Fruit fly (Drosophila melanogaster) whole organism, prepupa: ENCODE results near the gene CG32554.

ENCODE experiments used
- Blimp-1 ChIP-seq: fragments of 200-800 bp; sonication (Bioruptor generic); optimal IDR thresholded peaks from 3 replicates; lab custom pipeline; 2017; ENCODE audit warnings: missing biosample characterization, missing genetic modification characterization, mild to moderate bottlenecking, moderate library complexity, missing genetic modification reagents
- CG10631 ChIP-seq: fragments of 200-800 bp; sonication (Bioruptor generic); optimal IDR thresholded peaks from 2 replicates; lab custom pipeline; 2016; ENCODE audit warnings: missing biosample characterization, missing genetic modification characterization
- CG10669 ChIP-seq: fragments of 200-800 bp; sonication (Bioruptor generic); optimal IDR thresholded peaks from 3 replicates; lab custom pipeline; 2018; ENCODE audit warnings: missing biosample characterization, mild to moderate bottlenecking, missing genetic modification characterization, moderate library complexity
- CG11762 ChIP-seq: fragments of 200-800 bp; sonication (Bioruptor generic); optimal IDR thresholded peaks from 3 replicates; lab custom pipeline; 2016; ENCODE audit warnings: missing biosample characterization, missing genetic modification characterization; ENCODE audit not compliant: insufficient read depth
- CG11902 ChIP-seq: fragments of 200-800 bp; sonication (Bioruptor generic); optimal IDR thresholded peaks from 3 replicates; lab custom pipeline; 2016; ENCODE audit warnings: missing biosample characterization, missing genetic modification characterization
- CG16779 ChIP-seq: fragments of 200-800 bp; sonication (Bioruptor generic); optimal IDR thresholded peaks from 3 replicates; lab custom pipeline; 2017; ENCODE audit warnings: missing biosample characterization, mild to moderate bottlenecking, missing genetic modification characterization
- CG3032 ChIP-seq: fragments of 200-800 bp; optimal IDR thresholded peaks from 2 replicates; lab custom pipeline; 2019; ENCODE audit warnings: missing biosample characterization, mild to moderate bottlenecking, missing genetic modification characterization, moderate library complexity
- CG31627 ChIP-seq: fragments of 200-800 bp; sonication (Bioruptor generic); optimal IDR thresholded peaks from 3 replicates; lab custom pipeline; 2016; ENCODE audit warnings: missing biosample characterization, missing genetic modification characterization
- CG32006 ChIP-seq: fragments of 200-800 bp; sonication (Bioruptor generic); optimal IDR thresholded peaks from 3 replicates; lab custom pipeline; 2017; ENCODE audit warnings: missing biosample characterization, mild to moderate bottlenecking, missing genetic modification characterization
- CG3919 ChIP-seq: fragments of 200-800 bp; sonication (Bioruptor generic); optimal IDR thresholded peaks from 3 replicates; lab custom pipeline; 2016; ENCODE audit warnings: missing biosample characterization, missing genetic modification characterization
- CG6163 ChIP-seq: fragments of 200-800 bp; sonication (Bioruptor generic); IDR thresholded peaks from 3 replicates; pipeline ENCODE4 v1.3.6; 2022; ENCODE audit warnings: missing biosample characterization, missing genetic modification characterization
- CG6792 ChIP-seq: fragments of 200-800 bp; sonication (Bioruptor generic); optimal IDR thresholded peaks from 3 replicates; lab custom pipeline; 2016; ENCODE audit warnings: missing biosample characterization, missing genetic modification characterization
- CG6808 ChIP-seq: fragments of 200-800 bp; sonication (Bioruptor generic); optimal IDR thresholded peaks from 3 replicates; lab custom pipeline; 2017; ENCODE audit warnings: missing biosample characterization, missing genetic modification characterization, mild to moderate bottlenecking, moderate library complexity, missing genetic modification reagents
- CG6854 ChIP-seq: fragments of 200-800 bp; sonication (Bioruptor generic); optimal IDR thresholded peaks from 2 replicates; lab custom pipeline; 2017; ENCODE audit warnings: missing biosample characterization, mild to moderate bottlenecking, missing genetic modification characterization
- CG8119 ChIP-seq: fragments of 200-800 bp; sonication (Bioruptor generic); IDR thresholded peaks from 3 replicates; pipeline ENCODE4 v1.3.6; 2022; ENCODE audit warnings: missing biosample characterization, missing genetic modification characterization
- CG8319 ChIP-seq: fragments of 200-800 bp; sonication (Bioruptor generic); optimal IDR thresholded peaks from 3 replicates; lab custom pipeline; 2016; ENCODE audit warnings: missing biosample characterization, missing genetic modification characterization
- CG8632 ChIP-seq: fragments of 200-800 bp; sonication (Bioruptor generic); optimal IDR thresholded peaks from 3 replicates; lab custom pipeline; 2016; ENCODE audit warnings: missing biosample characterization, missing genetic modification characterization
- CG9139 ChIP-seq: fragments of 200-800 bp; sonication (Bioruptor generic); optimal IDR thresholded peaks from 3 replicates; lab custom pipeline; 2017; ENCODE audit warnings: missing biosample characterization, mild to moderate bottlenecking, missing genetic modification characterization
- Eip78C ChIP-seq: fragments of 200-800 bp; sonication (Bioruptor generic); peaks from one replicate; lab custom pipeline; 2016; ENCODE audit warnings: missing biosample characterization, missing genetic modification characterization
- Eip93F ChIP-seq: fragments of 200-800 bp; sonication (Bioruptor generic); optimal IDR thresholded peaks from 2 replicates; lab custom pipeline; 2016; ENCODE audit warnings: missing biosample characterization, mild to moderate bottlenecking, missing genetic modification characterization
- Ets21C ChIP-seq: fragments of 200-800 bp; sonication (Bioruptor generic); optimal IDR thresholded peaks from 3 replicates; lab custom pipeline; 2016; ENCODE audit warnings: missing biosample characterization, missing genetic modification characterization
- Ets96B ChIP-seq: fragments of 200-800 bp; optimal IDR thresholded peaks from 2 replicates; lab custom pipeline; 2019; ENCODE audit warnings: missing biosample characterization, mild to moderate bottlenecking, missing genetic modification characterization, moderate library complexity
- Hr39 ChIP-seq: fragments of 200-800 bp; sonication (Bioruptor generic); optimal IDR thresholded peaks from 2 replicates; lab custom pipeline; 2016; ENCODE audit warnings: missing biosample characterization, missing genetic modification characterization
- Lpt ChIP-seq: fragments of 200-800 bp; sonication (Bioruptor generic); optimal IDR thresholded peaks from 3 replicates; lab custom pipeline; 2016; ENCODE audit warnings: missing biosample characterization, missing genetic modification characterization
- Met ChIP-seq: fragments of 200-800 bp; sonication (Bioruptor generic); optimal IDR thresholded peaks from 3 replicates; lab custom pipeline; 2016; ENCODE audit warnings: missing biosample characterization, missing genetic modification characterization
- OdsH ChIP-seq: fragments of 200-800 bp; sonication (Bioruptor generic); optimal IDR thresholded peaks from 3 replicates; lab custom pipeline; 2016; ENCODE audit warnings: missing biosample characterization, missing genetic modification characterization
- Smox ChIP-seq: fragments of 200-800 bp; sonication (Bioruptor generic); optimal IDR thresholded peaks from 3 replicates; lab custom pipeline; 2016; ENCODE audit warnings: missing biosample characterization, missing genetic modification characterization
- Sox102F ChIP-seq: fragments of 200-800 bp; sonication (Bioruptor generic); optimal IDR thresholded peaks from 2 replicates; lab custom pipeline; 2016; ENCODE audit warnings: missing biosample characterization, mild to moderate bottlenecking, missing genetic modification characterization
- achi ChIP-seq: fragments of 200-800 bp; sonication (Bioruptor generic); optimal IDR thresholded peaks from 3 replicates; lab custom pipeline; 2016; ENCODE audit warnings: missing biosample characterization, missing genetic modification characterization
- acj6 ChIP-seq: fragments of 200-800 bp; sonication (Bioruptor generic); optimal IDR thresholded peaks from 3 replicates; lab custom pipeline; 2016; ENCODE audit warnings: missing biosample characterization, missing genetic modification characterization
- dac ChIP-seq: fragments of 200-800 bp; sonication (Bioruptor generic); optimal IDR thresholded peaks from 2 replicates; lab custom pipeline; 2017; ENCODE audit warnings: missing biosample characterization, mild to moderate bottlenecking, missing genetic modification characterization
- dsx ChIP-seq: fragments of 200-800 bp; optimal IDR thresholded peaks from 3 replicates; lab custom pipeline; 2019; ENCODE audit warnings: missing biosample characterization, mild to moderate bottlenecking, missing genetic modification characterization, moderate library complexity; ENCODE audit not compliant: poor library complexity, severe bottlenecking
- eg ChIP-seq: fragments of 200-800 bp; sonication (Bioruptor generic); IDR thresholded peaks from 3 replicates; pipeline ENCODE4 v1.3.6; 2022; ENCODE audit warnings: missing biosample characterization, missing genetic modification characterization
- esn ChIP-seq: fragments of 200-800 bp; sonication (Bioruptor generic); optimal IDR thresholded peaks from 2 replicates; lab custom pipeline; 2016; ENCODE audit warnings: missing biosample characterization, mild to moderate bottlenecking, missing genetic modification characterization, moderate library complexity
- fd59A ChIP-seq: fragments of 200-800 bp; sonication (Bioruptor generic); optimal IDR thresholded peaks from 2 replicates; lab custom pipeline; 2017; ENCODE audit warnings: missing biosample characterization, mild to moderate bottlenecking, missing genetic modification characterization, missing genetic modification reagents
- fd85E ChIP-seq: fragments of 200-800 bp; sonication (Bioruptor generic); optimal IDR thresholded peaks from 3 replicates; lab custom pipeline; 2016; ENCODE audit warnings: missing biosample characterization, missing genetic modification characterization
- lz ChIP-seq: fragments of 200-800 bp; sonication (Bioruptor generic); optimal IDR thresholded peaks from 3 replicates; lab custom pipeline; 2016; ENCODE audit warnings: missing biosample characterization, missing genetic modification characterization
- net ChIP-seq: fragments of 200-800 bp; sonication (Bioruptor generic); optimal IDR thresholded peaks from 3 replicates; lab custom pipeline; 2016; ENCODE audit warnings: missing biosample characterization, missing genetic modification characterization
- pdm3 ChIP-seq: fragments of 200-800 bp; sonication (Bioruptor generic); optimal IDR thresholded peaks from 3 replicates; lab custom pipeline; 2016; ENCODE audit warnings: missing biosample characterization, missing genetic modification characterization
- salr ChIP-seq, 2 experiments: fragments of 200-800 bp; sonication (Bioruptor generic); optimal IDR thresholded peaks; 3 replicates each; lab custom pipeline; 2016 to 2018; ENCODE audit warnings: missing biosample characterization in 2 of 2, missing genetic modification characterization in 2 of 2, mild to moderate bottlenecking in 1 of 2
- spab ChIP-seq: fragments of 200-800 bp; sonication (Bioruptor generic); optimal IDR thresholded peaks from 2 replicates; lab custom pipeline; 2017; ENCODE audit warnings: missing biosample characterization, mild to moderate bottlenecking, missing genetic modification characterization, missing genetic modification reagents
- ss ChIP-seq, 2 experiments: fragments of 200-800 bp; sonication (Bioruptor generic); optimal IDR thresholded peaks; 2 replicates in 1 of 2; 3 replicates in 1 of 2; lab custom pipeline; 2017 to 2018; ENCODE audit warnings: mild to moderate bottlenecking in 2 of 2, missing biosample characterization in 2 of 2, missing genetic modification characterization in 2 of 2, moderate library complexity in 1 of 2
- svp ChIP-seq: fragments of 200-800 bp; sonication (Bioruptor generic); peaks from one replicate; lab custom pipeline; 2016; ENCODE audit warnings: missing biosample characterization, missing genetic modification characterization
- topi ChIP-seq: fragments of 200-800 bp; sonication (Bioruptor generic); optimal IDR thresholded peaks from 3 replicates; lab custom pipeline; 2016; ENCODE audit warnings: missing biosample characterization, missing genetic modification characterization
- vri ChIP-seq: fragments of 200-800 bp; sonication (Bioruptor generic); optimal IDR thresholded peaks from 3 replicates; lab custom pipeline; 2016; ENCODE audit warnings: missing biosample characterization, mild to moderate bottlenecking, missing genetic modification characterization

The CG32554 gene

DNA sequence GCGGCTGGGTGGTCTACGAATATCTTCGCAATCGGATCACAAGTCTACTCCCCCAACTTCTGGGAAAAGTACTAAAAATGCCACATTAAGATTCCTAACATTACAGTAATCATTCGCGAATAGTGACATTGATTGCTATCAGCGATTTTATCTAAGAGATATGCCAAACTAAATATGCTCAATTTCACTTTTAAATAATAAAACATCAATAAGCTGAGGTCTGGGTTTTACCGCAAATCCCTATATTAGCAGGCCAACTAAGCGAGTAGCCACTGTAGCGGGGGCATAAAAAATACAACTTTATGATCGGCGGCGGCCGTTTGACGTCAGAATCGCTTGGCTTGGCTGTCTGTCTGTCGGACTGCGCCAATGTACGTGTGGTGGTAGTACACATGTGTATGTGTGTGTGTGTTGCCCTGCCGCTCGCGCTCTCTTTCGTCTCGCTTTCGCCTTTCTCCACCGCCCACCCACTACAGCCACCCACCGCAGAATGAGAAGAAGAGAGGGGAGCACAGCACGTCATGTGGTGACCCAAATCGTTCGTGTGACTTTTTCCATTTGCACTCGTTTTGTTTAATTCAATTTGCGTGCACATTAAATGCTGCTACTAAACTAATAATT, 27.9 kb upstream of the CG32554 start (continued):
- peak; percentile 97 for TF ChIP-seq CG31627 (GFP tag; lab: Kevin White, UChicago)
- TF ChIP-seq CG8632 (GFP tag; lab: Kevin White, UChicago): peak; percentile 87
- TF ChIP-seq fd59A (GFP tag; lab: Kevin White, UChicago): peak; percentile 76
- peak; percentile 88 for TF ChIP-seq CG6792 (GFP tag; lab: Kevin White, UChicago)
- TF ChIP-seq svp (GFP tag; lab: Kevin White, UChicago): peak; percentile 97
- peak; percentile 65 for TF ChIP-seq CG6854 (GFP tag; lab: Kevin White, UChicago)
- TF ChIP-seq spab (GFP tag; lab: Kevin White, UChicago): peak; percentile 47
- peak; percentile 75 for TF ChIP-seq dsx (GFP tag; lab: Kevin White, UChicago)
- peak; percentile 92 for TF ChIP-seq CG8119
- peak; percentile 92 for TF ChIP-seq topi (GFP tag; lab: Kevin White, UChicago)
- peak; percentile 87 for TF ChIP-seq Lpt
- TF ChIP-seq CG11762: peak; percentile 80
- peak; percentile 95 for TF ChIP-seq Met (GFP tag; lab: Kevin White, UChicago)
- TF ChIP-seq ss (GFP tag; optimal IDR thresholded peaks at IDR 0.05; lab: Kevin White, UChicago): peak; percentile 54 to 80
- peak; percentile 92 for TF ChIP-seq Eip93F (GFP tag; lab: Kevin White, UChicago)
- TF ChIP-seq Smox (GFP tag; lab: Kevin White, UChicago): peak; percentile 93
- peak; percentile 77 for TF ChIP-seq CG8319 (GFP tag; lab: Kevin White, UChicago)
- TF ChIP-seq Sox102F (GFP tag; lab: Kevin White, UChicago): peak; percentile 93
- peak; percentile 94 for TF ChIP-seq esn (GFP tag; lab: Kevin White, UChicago)
- TF ChIP-seq eg (GFP tag; lab: Robert Waterston, UW): peak; percentile 97
- TF ChIP-seq net (GFP tag; lab: Kevin White, UChicago): peak; percentile 86
- peak; percentile 97 for TF ChIP-seq Eip78C
- peak; percentile 93 for TF ChIP-seq vri (GFP tag; lab: Kevin White, UChicago)
- peak; percentile 91 for TF ChIP-seq acj6 (GFP tag; lab: Kevin White, UChicago)

DNA sequence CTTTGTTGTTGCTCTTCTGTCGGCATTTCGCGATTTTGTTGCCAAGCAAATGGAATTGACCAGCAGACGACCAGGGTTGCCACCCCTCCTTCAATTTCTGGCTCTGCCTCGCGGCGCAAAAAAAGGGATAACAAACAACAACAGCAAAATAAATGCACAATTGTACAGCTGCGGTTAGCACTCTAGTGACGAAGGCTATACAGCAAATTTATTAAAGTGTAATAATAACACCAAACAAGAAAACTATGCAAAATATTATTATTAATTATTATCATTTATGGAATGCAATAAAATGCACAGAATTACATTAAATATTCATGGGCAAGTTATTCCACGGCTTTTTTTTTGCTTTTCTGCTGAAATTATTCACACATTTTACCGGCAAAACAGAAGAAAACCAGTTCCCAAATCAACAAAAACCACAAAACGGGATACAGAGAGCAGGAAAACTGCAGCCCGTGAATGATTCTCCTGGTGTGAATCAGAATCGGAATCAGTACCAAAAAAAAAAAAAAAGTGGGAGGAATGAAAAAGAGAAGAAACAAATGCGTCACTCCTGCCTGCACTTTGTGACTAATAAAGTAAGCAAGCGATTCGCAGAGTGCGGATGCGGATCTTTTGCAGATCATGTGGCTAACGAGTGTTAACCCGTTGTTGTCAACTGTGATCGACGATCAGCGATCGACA, 26.9 kb upstream of the CG32554 start:
- TF ChIP-seq Lpt (peak; percentile 22), svp (GFP tag; lab: Kevin White, UChicago) (peak; percentile 69), Hr39 (GFP tag; lab: Kevin White, UChicago) (peak; percentile 51), CG8319 (GFP tag; lab: Kevin White, UChicago) (no peak), pdm3 (GFP tag; lab: Kevin White, UChicago) (peak; percentile 52), CG31627 (GFP tag; lab: Kevin White, UChicago) (peak; percentile 38), Eip93F (GFP tag; lab: Kevin White, UChicago) (peak; percentile 77), CG6808 (GFP tag; lab: Kevin White, UChicago) (peak; percentile 65), CG11902 (GFP tag; lab: Kevin White, UChicago) (peak; percentile 14), OdsH (GFP tag; lab: Kevin White, UChicago) (peak; percentile 58), dac (GFP tag; lab: Kevin White, UChicago) (no peak), CG3919 (GFP tag; lab: Kevin White, UChicago) (peak; percentile 61), ss (GFP tag; optimal IDR thresholded peaks at IDR 0.05; lab: Kevin White, UChicago) (peak; percentile 60 to 75), Blimp-1 (GFP tag; lab: Kevin White, UChicago) (peak; percentile 14), CG9139 (GFP tag; lab: Kevin White, UChicago) (peak; percentile 57), lz (GFP tag; lab: Kevin White, UChicago) (peak; percentile 52), esn (GFP tag; lab: Kevin White, UChicago) (peak; percentile 72), Ets96B (tag; lab: Kevin White, UChicago) (peak; percentile 41), CG6792 (GFP tag; lab: Kevin White, UChicago) (peak; percentile 66), topi (GFP tag; lab: Kevin White, UChicago) (peak; percentile 68), CG32006 (GFP tag; lab: Kevin White, UChicago) (peak; percentile 73), Ets21C (peak; percentile 28), CG3032 (tag; lab: Kevin White, UChicago) (peak; percentile 48), CG6163 (GFP tag; lab: Robert Waterston, UW) (peak; percentile 58), fd85E (no peak), Met (GFP tag; lab: Kevin White, UChicago) (peak; percentile 75), CG10669 (peak; percentile 59), salr (GFP tag; optimal IDR thresholded peaks at IDR 0.05; lab: Kevin White, UChicago) (peak in 1 of 2 experiments; percentile 59), CG10631 (GFP tag; lab: Kevin White, UChicago) (peak; percentile 63), fd59A (GFP tag; lab: Kevin White, UChicago) (peak; percentile 7), Eip78C (peak; percentile 91), achi (GFP tag; lab: Kevin White, UChicago) (peak; percentile 38), CG16779 (tag; lab: Kevin White, UChicago) (no peak)
